Worm (Caenorhabditis elegans) whole organism, L1 larva: ENCODE results near the gene srj-23.

Experiments used
- blmp-1 ChIP-seq: fragments of 150-350 bp; optimal IDR thresholded peaks from 2 replicates; lab custom pipeline; 2014; ENCODE audit warnings: missing biosample characterization, missing genetic modification characterization
- dsc-1 ChIP-seq: sonication (generic microtip); optimal IDR thresholded peaks from 2 replicates; lab custom pipeline; 2016; ENCODE audit warnings: mild to moderate bottlenecking, missing genetic modification characterization, missing compliant biosample characterization
- fkh-8 ChIP-seq: sonication (generic microtip); optimal IDR thresholded peaks from 2 replicates; lab custom pipeline; 2016; ENCODE audit warnings: mild to moderate bottlenecking, missing genetic modification characterization, missing compliant biosample characterization
- hlh-4 ChIP-seq: sonication (generic microtip); optimal IDR thresholded peaks from 2 replicates; lab custom pipeline; 2016; ENCODE audit warnings: mild to moderate bottlenecking, missing genetic modification characterization, missing compliant biosample characterization
- lin-15B ChIP-seq: fragments of 150-350 bp; sonication (generic microtip); optimal IDR thresholded peaks from 3 replicates; lab custom pipeline; 2014; ENCODE audit warnings: missing biosample characterization, missing genetic modification characterization
- nhr-28 ChIP-seq: fragments of 150-350 bp; optimal IDR thresholded peaks from 2 replicates; lab custom pipeline; 2014; ENCODE audit warnings: missing biosample characterization, missing genetic modification characterization
- pqm-1 ChIP-seq: sonication (generic microtip); optimal IDR thresholded peaks from 3 replicates; lab custom pipeline; 2017; ENCODE audit warnings: missing biosample characterization, missing genetic modification characterization
- sox-4 ChIP-seq: sonication (generic microtip); optimal IDR thresholded peaks from 2 replicates; lab custom pipeline; 2016; ENCODE audit warnings: missing genetic modification characterization, missing compliant biosample characterization
- unc-62 ChIP-seq: fragments of 150-350 bp; optimal IDR thresholded peaks from 2 replicates; lab custom pipeline; 2014; ENCODE audit warnings: missing biosample characterization, missing genetic modification reagents, missing genetic modification characterization
- zag-1 ChIP-seq: fragments of 150-350 bp; optimal IDR thresholded peaks from 2 replicates; lab custom pipeline; 2014; ENCODE audit warnings: missing biosample characterization, missing genetic modification characterization

DNA sequence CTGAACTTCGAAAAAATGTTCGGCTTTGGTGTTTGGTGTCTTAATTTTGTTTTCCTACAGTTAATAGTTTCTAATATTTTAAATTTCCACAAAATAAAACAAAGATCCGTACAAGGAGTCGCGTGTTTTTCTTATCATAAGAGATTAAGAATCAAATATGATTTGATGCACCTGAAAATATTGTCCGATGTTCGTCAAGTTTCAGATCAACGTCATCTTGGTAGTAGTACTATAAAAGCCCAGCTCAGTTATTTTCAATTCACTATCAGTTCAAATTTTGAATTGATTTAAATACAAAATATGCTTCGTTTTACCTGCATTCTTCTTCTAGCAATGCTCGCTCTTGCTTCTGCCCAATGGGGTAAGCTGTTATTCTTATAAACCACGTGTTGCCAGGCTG lies 6.4 kb upstream of the srj-23 start, which contains the start of gene cnc-5:
- no peak for TF ChIP-seq blmp-1 (tag; lab: Kevin White, UChicago)
- no peak for TF ChIP-seq unc-62
- TF ChIP-seq sox-4 (tag; lab: Kevin White, UChicago): no peak
- no peak for TF ChIP-seq lin-15B (tag; lab: Kevin White, UChicago)
- no peak for TF ChIP-seq pqm-1 (tag; lab: Kevin White, UChicago)
- TF ChIP-seq dsc-1 (tag; lab: Kevin White, UChicago): no peak
- no peak for TF ChIP-seq zag-1
- no peak for TF ChIP-seq hlh-4 (tag; lab: Kevin White, UChicago)
- no peak for TF ChIP-seq fkh-8 (tag; lab: Kevin White, UChicago)
- TF ChIP-seq nhr-28 (tag; lab: Kevin White, UChicago): no peak
